Worm (Caenorhabditis elegans) whole organism, L2 larva: Measurements from ENCODE around the gene ubxn-2.

Experiments used
- C34F6.9 ChIP-seq: fragments of 150-350 bp; optimal IDR thresholded peaks from 2 replicates; lab custom pipeline; 2014; ENCODE audit warnings: missing biosample characterization, missing genetic modification characterization
- ZK546.5 ChIP-seq: sonication (generic microtip); optimal IDR thresholded peaks from 2 replicates; lab custom pipeline; 2017; ENCODE audit warnings: missing biosample characterization, missing genetic modification characterization
- aly-2 ChIP-seq: fragments of 150-350 bp; optimal IDR thresholded peaks from 2 replicates; lab custom pipeline; 2014; ENCODE audit warnings: missing biosample characterization, missing genetic modification characterization
- ama-1 ChIP-seq: fragments of 150-350 bp; optimal IDR thresholded peaks from 2 replicates; lab custom pipeline; 2018; ENCODE audit warnings: inconsistent platforms
- ceh-16 ChIP-seq: fragments of 150-350 bp; optimal IDR thresholded peaks from 2 replicates; lab custom pipeline; 2014; ENCODE audit warnings: missing biosample characterization, missing genetic modification characterization
- ceh-82 ChIP-seq: fragments of 150-350 bp; optimal IDR thresholded peaks from 2 replicates; lab custom pipeline; 2014; ENCODE audit warnings: missing biosample characterization, missing genetic modification characterization
- crh-2 ChIP-seq: sonication (generic microtip); optimal IDR thresholded peaks from 2 replicates; lab custom pipeline; 2017; ENCODE audit warnings: missing biosample characterization, missing genetic modification characterization
- dmd-4 ChIP-seq: sonication (generic microtip); optimal IDR thresholded peaks from 2 replicates; lab custom pipeline; 2017; ENCODE audit warnings: missing biosample characterization, missing genetic modification characterization
- egl-27 ChIP-seq: sonication (generic microtip); optimal IDR thresholded peaks from 3 replicates; lab custom pipeline; 2017; ENCODE audit warnings: missing biosample characterization, missing genetic modification reagents, missing genetic modification characterization
- elt-1 ChIP-seq: fragments of 150-350 bp; optimal IDR thresholded peaks from 2 replicates; lab custom pipeline; 2014; ENCODE audit warnings: missing biosample characterization, missing genetic modification characterization
- elt-3 ChIP-seq: sonication (generic microtip); optimal IDR thresholded peaks from 2 replicates; lab custom pipeline; 2017; ENCODE audit warnings: missing biosample characterization, missing genetic modification characterization
- fos-1 ChIP-seq: fragments of 150-350 bp; optimal IDR thresholded peaks from 2 replicates; lab custom pipeline; 2014; ENCODE audit warnings: missing biosample characterization, missing genetic modification characterization
- gmeb-1 ChIP-seq: fragments of 150-350 bp; optimal IDR thresholded peaks from 2 replicates; lab custom pipeline; 2014; ENCODE audit warnings: missing biosample characterization, missing genetic modification characterization
- lin-11 ChIP-seq: fragments of 150-350 bp; sonication (generic microtip); optimal IDR thresholded peaks from 2 replicates; lab custom pipeline; 2014; ENCODE audit warnings: missing biosample characterization, missing genetic modification characterization, inconsistent platforms, mixed read lengths
- lin-13 ChIP-seq: fragments of 150-350 bp; optimal IDR thresholded peaks from 2 replicates; lab custom pipeline; 2014; ENCODE audit warnings: missing biosample characterization, missing genetic modification reagents, missing genetic modification characterization
- lin-39 ChIP-seq: fragments of 150-350 bp; optimal IDR thresholded peaks from 2 replicates; lab custom pipeline; 2014; ENCODE audit warnings: missing biosample characterization, missing genetic modification reagents, missing genetic modification characterization
- lsy-2 ChIP-seq, 2 experiments: fragments of 150-350 bp in 1 of 2; sonication (generic microtip) in 1 of 2; optimal IDR thresholded peaks; 2 replicates each; lab custom pipeline; 2014 to 2017; ENCODE audit warnings: missing biosample characterization in 2 of 2, missing genetic modification characterization in 2 of 2
- mab-5 ChIP-seq: fragments of 150-350 bp; optimal IDR thresholded peaks from 2 replicates; lab custom pipeline; 2014; ENCODE audit warnings: missing biosample characterization, missing genetic modification characterization
- mbf-1 ChIP-seq: sonication (generic microtip); optimal IDR thresholded peaks from 2 replicates; lab custom pipeline; 2017; ENCODE audit warnings: missing biosample characterization, missing genetic modification characterization
- nhr-10 ChIP-seq: sonication (generic microtip); optimal IDR thresholded peaks from 2 replicates; lab custom pipeline; 2017; ENCODE audit warnings: missing biosample characterization, missing genetic modification characterization
- nhr-12 ChIP-seq: fragments of 150-350 bp; optimal IDR thresholded peaks from 2 replicates; lab custom pipeline; 2014; ENCODE audit warnings: missing biosample characterization, missing genetic modification characterization
- nhr-129 ChIP-seq: fragments of 150-350 bp; optimal IDR thresholded peaks from 2 replicates; lab custom pipeline; 2014; ENCODE audit warnings: missing biosample characterization, missing genetic modification characterization
- nhr-25 ChIP-seq: fragments of 150-350 bp; sonication (generic microtip); optimal IDR thresholded peaks from 3 replicates; lab custom pipeline; 2014; ENCODE audit warnings: missing biosample characterization, missing genetic modification characterization
- nhr-77 ChIP-seq: fragments of 150-350 bp; optimal IDR thresholded peaks from 2 replicates; lab custom pipeline; 2014; ENCODE audit warnings: missing biosample characterization, missing genetic modification characterization
- sem-4 ChIP-seq: fragments of 150-350 bp; optimal IDR thresholded peaks from 2 replicates; lab custom pipeline; 2014; ENCODE audit warnings: missing biosample characterization, missing genetic modification reagents, missing genetic modification characterization
- skn-1 ChIP-seq: sonication (generic microtip); optimal IDR thresholded peaks from 2 replicates; lab custom pipeline; 2017; ENCODE audit warnings: missing biosample characterization, missing genetic modification characterization
- sma-3 ChIP-seq: sonication (generic microtip); optimal IDR thresholded peaks from 2 replicates; lab custom pipeline; 2016; ENCODE audit warnings: missing genetic modification reagents, missing genetic modification characterization, missing compliant biosample characterization
- sma-9 ChIP-seq, 2 experiments: fragments of 150-350 bp in 1 of 2; sonication (generic microtip) in 1 of 2; optimal IDR thresholded peaks; 2 replicates each; lab custom pipeline; 2014 to 2016; ENCODE audit warnings: missing genetic modification characterization in 2 of 2, mild to moderate bottlenecking in 1 of 2, missing biosample characterization in 1 of 2, missing compliant biosample characterization in 1 of 2, missing genetic modification reagents in 1 of 2, moderate library complexity in 1 of 2
- snpc-4 ChIP-seq: fragments of 150-350 bp; optimal IDR thresholded peaks from 2 replicates; lab custom pipeline; 2014; ENCODE audit warnings: missing biosample characterization, missing genetic modification characterization
- unc-39 ChIP-seq: fragments of 150-350 bp; optimal IDR thresholded peaks from 2 replicates; lab custom pipeline; 2014; ENCODE audit warnings: missing biosample characterization, missing genetic modification characterization
- unc-55 ChIP-seq: fragments of 150-350 bp; sonication (generic microtip); optimal IDR thresholded peaks from 3 replicates; lab custom pipeline; 2014; ENCODE audit warnings: missing biosample characterization, missing genetic modification reagents, missing genetic modification characterization
- unc-62 ChIP-seq: fragments of 150-350 bp; optimal IDR thresholded peaks from 2 replicates; lab custom pipeline; 2014; ENCODE audit warnings: missing biosample characterization, missing genetic modification reagents, missing genetic modification characterization
- ztf-11 ChIP-seq: sonication (generic microtip); optimal IDR thresholded peaks from 2 replicates; lab custom pipeline; 2017; ENCODE audit warnings: missing biosample characterization, missing genetic modification characterization
- ztf-4 ChIP-seq: fragments of 150-350 bp; optimal IDR thresholded peaks from 2 replicates; lab custom pipeline; 2014; ENCODE audit warnings: missing biosample characterization, missing genetic modification characterization

ubxn-2 gene

ce11 chrIV:2708329-2708965, 17.2 kb downstream of the ubxn-2 start (continued):
- peak; percentile 92 for TF ChIP-seq C34F6.9 (tag; lab: Kevin White, UChicago)
- TF ChIP-seq elt-1 (tag; lab: Kevin White, UChicago) = no peak
- TF ChIP-seq unc-62 = no peak
- TF ChIP-seq egl-27 (tag; lab: Kevin White, UChicago) = peak; percentile 58
- no peak for TF ChIP-seq nhr-12 (tag; lab: Kevin White, UChicago)
- TF ChIP-seq lin-11 = peak; percentile 76
- TF ChIP-seq sem-4 (tag; lab: Kevin White, UChicago) = peak; percentile 26
- no peak for TF ChIP-seq mbf-1 (tag; lab: Kevin White, UChicago)
- peak; percentile 16 for TF ChIP-seq ceh-82
- no peak for TF ChIP-seq aly-2 (tag; lab: Kevin White, UChicago)
- TF ChIP-seq mab-5 = peak; percentile 78
- TF ChIP-seq ceh-16 (tag; lab: Kevin White, UChicago) = no peak
- peak; percentile 63 for TF ChIP-seq fos-1 (tag; lab: Kevin White, UChicago)
- peak; percentile 89 for TF ChIP-seq sma-9 (GFP tag; optimal IDR thresholded peaks at IDR 0.05; lab: Kevin White, UChicago)
- TF ChIP-seq sma-9 (tag; optimal IDR thresholded peaks at IDR 0.05; lab: Kevin White, UChicago) = no peak
- peak; percentile 77 for TF ChIP-seq sma-3 (GFP tag; lab: Kevin White, UChicago)
- TF ChIP-seq unc-55 (GFP tag; lab: Kevin White, UChicago) = peak; percentile 89
- peak; percentile 74 for TF ChIP-seq ztf-4 (tag; lab: Kevin White, UChicago)

ce11 chrIV:2707012-2707411, 18.6 kb downstream of the ubxn-2 start, which contains the start of gene ubc-8:
TSS of gene ubc-8 (minus strand) at chrIV:2707238.
- TF ChIP-seq skn-1 = no peak
- TF ChIP-seq sma-9 (GFP tag; optimal IDR thresholded peaks at IDR 0.05; lab: Kevin White, UChicago) = no peak
- TF ChIP-seq sma-9 (tag; optimal IDR thresholded peaks at IDR 0.05; lab: Kevin White, UChicago) = no peak
- TF ChIP-seq nhr-10 (tag; lab: Kevin White, UChicago) = no peak
- no peak for TF ChIP-seq mab-5
- no peak for TF ChIP-seq ztf-11
- no peak for TF ChIP-seq ZK546.5 (tag; lab: Kevin White, UChicago)

- no peak for TF ChIP-seq ztf-4 (tag; lab: Kevin White, UChicago)
- no peak for TF ChIP-seq lin-11
- TF ChIP-seq unc-62 = no peak
- no peak for TF ChIP-seq mab-5
- TF ChIP-seq lsy-2 (tag; optimal IDR thresholded peaks at IDR 0.05; lab: Kevin White, UChicago) = no peak
- no peak for TF ChIP-seq egl-27 (tag; lab: Kevin White, UChicago)
- no peak for TF ChIP-seq nhr-25 (tag; lab: Kevin White, UChicago)
- no peak for TF ChIP-seq sem-4 (tag; lab: Kevin White, UChicago)
- TF ChIP-seq dmd-4 (tag; lab: Kevin White, UChicago) = no peak
- no peak for TF ChIP-seq unc-55 (GFP tag; lab: Kevin White, UChicago)
- no peak for TF ChIP-seq elt-3 (tag; lab: Kevin White, UChicago)
- TF ChIP-seq sma-9 (GFP tag; optimal IDR thresholded peaks at IDR 0.05; lab: Kevin White, UChicago) = no peak
- no peak for TF ChIP-seq sma-9 (tag; optimal IDR thresholded peaks at IDR 0.05; lab: Kevin White, UChicago)
Measured at ce11 chrIV:2705675-2706074, 19.9 kb downstream of the ubxn-2 start.

- TF ChIP-seq unc-55 (GFP tag; lab: Kevin White, UChicago) (peak; percentile 68), crh-2 (tag; lab: Kevin White, UChicago) (peak; percentile 56), sem-4 (tag; lab: Kevin White, UChicago) (no peak), egl-27 (tag; lab: Kevin White, UChicago) (peak; percentile 15), ama-1 (lab: Kevin White, UChicago) (peak; percentile 74), nhr-77 (tag; lab: Kevin White, UChicago) (no peak), C34F6.9 (tag; lab: Kevin White, UChicago) (peak; percentile 42), elt-1 (tag; lab: Kevin White, UChicago) (no peak), lin-39 (tag; lab: Kevin White, UChicago) (no peak), nhr-129 (peak; percentile 49), unc-39 (no peak), nhr-25 (tag; lab: Kevin White, UChicago) (peak; percentile 60), gmeb-1 (tag; lab: Kevin White, UChicago) (peak; percentile 49), lsy-2 (tag; optimal IDR thresholded peaks at IDR 0.05; lab: Kevin White, UChicago) (peak; percentile 82 to 97), snpc-4 (tag; lab: Kevin White, UChicago) (no peak), sma-3 (GFP tag; lab: Kevin White, UChicago) (peak; percentile 21), lin-13 (GFP tag; lab: Kevin White, UChicago) (peak; percentile 69), mab-5 (no peak), lin-11 (peak; percentile 5)
Measured at ce11 chrIV:2703927-2704401, 21.7 kb downstream of the ubxn-2 start, which contains the start of gene Y94H6A.5. TSS of gene Y94H6A.5 (minus strand) at chrIV:2703977.
